Worm (Caenorhabditis elegans): ENCODE measurements around the gene dmsr-4.

Gene dmsr-4

DNA sequence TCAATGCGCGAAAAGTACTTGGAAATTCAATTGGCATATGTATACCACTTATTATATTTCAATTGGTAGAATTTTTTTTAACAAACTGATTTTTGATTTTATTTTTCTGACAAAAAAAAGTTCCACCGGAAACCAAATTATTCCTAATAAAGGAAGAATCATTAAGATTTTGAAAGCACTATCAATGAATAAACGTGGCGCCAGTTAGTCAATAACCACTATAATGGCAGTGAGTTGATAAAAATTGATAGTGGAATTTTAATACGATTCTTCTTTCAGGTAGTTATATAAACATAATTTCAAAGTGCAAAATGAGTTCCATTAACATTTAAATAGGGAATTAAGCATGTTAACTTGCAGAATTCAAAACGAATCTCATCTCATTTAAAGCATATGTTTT is 51.2 kb downstream of the dmsr-4 start, which contains the start of gene col-69:
Gene col-69, minus strand, starts transcription at position 101 of the 400 bp plus-strand sequence.
- TF ChIP-seq unc-62 (GFP tag; optimal IDR thresholded peaks at IDR 0.05): no peak

ce11 chrII:303927-304711 is 52.8 kb downstream of the dmsr-4 start:
- TF ChIP-seq unc-62 (GFP tag; optimal IDR thresholded peaks at IDR 0.05): no peak

DNA sequence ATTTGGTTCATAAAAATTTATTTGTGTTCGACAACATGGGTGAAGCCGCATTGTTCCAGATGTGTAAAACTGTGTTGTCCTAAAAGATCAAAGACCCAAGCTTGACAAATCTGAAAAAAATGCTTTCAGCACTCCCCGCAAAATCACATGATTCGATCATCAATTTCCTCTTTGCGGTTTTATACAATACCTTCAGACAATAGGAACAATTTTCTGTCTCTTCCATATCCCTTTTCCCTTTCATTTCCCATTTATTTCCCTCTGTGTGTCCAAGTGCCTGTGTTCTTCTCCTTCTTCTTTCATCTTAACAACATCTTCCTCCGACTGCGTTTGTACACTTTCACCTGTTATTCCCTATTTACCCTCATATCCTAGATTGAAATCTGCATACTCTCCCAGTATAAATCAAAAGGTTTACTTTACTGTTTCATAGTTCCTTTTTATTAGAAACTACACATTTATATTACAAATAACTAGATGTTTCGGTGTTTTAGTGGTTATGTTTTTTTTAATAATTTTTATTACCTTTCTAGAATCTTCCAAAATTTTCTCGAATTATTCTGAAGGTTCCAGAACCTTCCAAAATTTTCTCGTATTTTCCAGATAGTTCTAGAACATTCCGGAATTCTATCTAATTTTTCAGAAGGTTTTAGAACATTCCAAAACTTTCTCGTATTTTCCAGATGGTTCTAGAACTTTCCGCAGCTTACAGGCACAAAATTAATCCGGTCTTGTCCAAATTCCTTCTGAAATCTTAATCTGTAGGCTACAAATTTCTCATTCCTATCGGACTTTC is 55.7 kb downstream of the dmsr-4 start, which contains the start of gene K01A2.5:
Gene K01A2.5, plus strand, starts transcription at position 297 of the 796 bp plus-strand sequence.
- TF ChIP-seq unc-62 (GFP tag; optimal IDR thresholded peaks at IDR 0.05): no peak

ce11 chrII:299684-300083 is 57.2 kb downstream of the dmsr-4 start, which contains the start of gene K01A2.6:
K01A2.6 (plus strand) TSS chrII:299984.
- no peak for TF ChIP-seq unc-62 (GFP tag; optimal IDR thresholded peaks at IDR 0.05)
